Fruit fly (Drosophila melanogaster): ENCODE measurements around the gene unc79.

- TF ChIP-seq CTCF (optimal IDR thresholded peaks at IDR 0.05) (no peak), CG8478 (optimal IDR thresholded peaks at IDR 0.05) (no peak)
These were observed 30.2 kb upstream of the unc79 start for dm6 chr3R:19276135-19276534.
